In the genomic region with DNA sequence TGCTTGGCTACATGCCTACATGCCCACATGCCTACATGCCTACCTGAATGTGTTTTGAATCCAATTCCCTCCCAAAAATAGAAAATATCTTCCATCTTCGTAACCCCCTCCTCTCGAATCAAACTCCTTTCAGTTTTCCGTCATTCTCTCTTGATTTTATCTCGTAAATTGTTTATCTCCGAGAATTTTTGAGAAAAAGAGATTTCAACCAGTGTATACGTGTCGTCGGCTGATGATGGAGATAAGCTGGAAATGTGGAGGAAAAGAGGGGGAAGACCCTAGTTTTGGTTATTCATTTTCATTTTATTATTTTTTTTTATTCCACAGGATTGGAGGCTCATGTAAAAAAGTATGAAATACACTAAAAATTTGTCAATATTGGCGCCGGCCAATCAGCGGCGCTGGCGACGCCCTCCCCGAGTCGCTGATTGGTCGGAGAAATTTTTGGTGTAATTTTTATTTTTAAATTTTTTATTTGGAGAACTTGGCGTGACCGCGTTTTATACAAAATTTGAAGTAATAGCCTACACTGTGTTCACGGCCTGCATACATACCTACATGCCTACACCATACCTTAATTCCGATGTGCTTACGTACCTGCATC, we compare ENCODE assay signal across 6 worm cellular contexts.
TF ChIP-seq lines count a peak whose summit lies in the region.

No protein-coding gene starts in this region.

TF ChIP-seq in whole organism, L1 larva, 84 proteins besides CTCF, POLR2A, EP300 and RAD21 (continues in another document):
- TF ChIP-seq rnt-1 (tag; optimal IDR thresholded peaks at IDR 0.05; lab: Kevin White, UChicago): peak; percentile 0
- TF ChIP-seq ceh-82 (tag; optimal IDR thresholded peaks at IDR 0.05; lab: Kevin White, UChicago): no peak
- no peak for TF ChIP-seq zag-1 (tag; optimal IDR thresholded peaks at IDR 0.05; lab: Kevin White, UChicago)
- TF ChIP-seq blmp-1 (tag; optimal IDR thresholded peaks at IDR 0.05; lab: Kevin White, UChicago): peak; percentile 50
- TF ChIP-seq lin-14 (GFP tag; optimal IDR thresholded peaks at IDR 0.05; lab: Kevin White, UChicago): peak; percentile 26
- TF ChIP-seq aha-1 (tag; optimal IDR thresholded peaks at IDR 0.05; lab: Kevin White, UChicago): no peak
- TF ChIP-seq lin-35 (GFP tag; optimal IDR thresholded peaks at IDR 0.05; lab: Kevin White, UChicago): no peak
- no peak for TF ChIP-seq ceh-90 (tag; optimal IDR thresholded peaks at IDR 0.05; lab: Kevin White, UChicago)
- TF ChIP-seq tbx-2 (tag; optimal IDR thresholded peaks at IDR 0.05; lab: Kevin White, UChicago): no peak
- TF ChIP-seq hlh-17 (GFP tag; optimal IDR thresholded peaks at IDR 0.05; lab: Kevin White, UChicago; ENCODE audit: borderline replicate concordance): no peak
- no peak for TF ChIP-seq xbp-1 (tag; optimal IDR thresholded peaks at IDR 0.05; lab: Kevin White, UChicago)
- TF ChIP-seq nhr-85 (tag; lab: Kevin White, UChicago): peak; percentile 31
- TF ChIP-seq dsc-1 (tag; optimal IDR thresholded peaks at IDR 0.05; lab: Kevin White, UChicago): no peak
- no peak for TF ChIP-seq pax-3 (tag; optimal IDR thresholded peaks at IDR 0.05; lab: Kevin White, UChicago)

TF ChIP-seq in whole organism, L2 larva, 48 proteins besides CTCF, POLR2A, EP300 and RAD21:
- peak; percentile 58 for TF ChIP-seq elt-1 (tag; optimal IDR thresholded peaks at IDR 0.05; lab: Kevin White, UChicago)
- no peak for TF ChIP-seq peb-1 (tag; optimal IDR thresholded peaks at IDR 0.05; lab: Kevin White, UChicago)
- peak; percentile 44 for TF ChIP-seq ceh-16 (tag; optimal IDR thresholded peaks at IDR 0.05; lab: Kevin White, UChicago)
- TF ChIP-seq elt-3 (tag; optimal IDR thresholded peaks at IDR 0.05; lab: Kevin White, UChicago): no peak
- TF ChIP-seq mdl-1 (tag; optimal IDR thresholded peaks at IDR 0.05; lab: Kevin White, UChicago): no peak
- no peak for TF ChIP-seq ZK546.5 (tag; optimal IDR thresholded peaks at IDR 0.05; lab: Kevin White, UChicago)
- no peak for TF ChIP-seq aly-2 (tag; optimal IDR thresholded peaks at IDR 0.05; lab: Kevin White, UChicago)

TF ChIP-seq in whole organism, L3 larva, 47 proteins besides CTCF, POLR2A, EP300 and RAD21:
- TF ChIP-seq elt-1 (tag; optimal IDR thresholded peaks at IDR 0.05; lab: Kevin White, UChicago) (peak; percentile 86), mdl-1 (tag; optimal IDR thresholded peaks at IDR 0.05; lab: Kevin White, UChicago) (no peak), nfya-1 (tag; optimal IDR thresholded peaks at IDR 0.05; lab: Kevin White, UChicago; ENCODE audit: insufficient read depth) (peak; percentile 80), hmg-11 (tag; optimal IDR thresholded peaks at IDR 0.05; lab: Kevin White, UChicago) (no peak)

TF ChIP-seq in whole organism, late embryonic, 69 proteins besides CTCF, POLR2A, EP300 and RAD21:
- TF ChIP-seq ceh-48 (tag; optimal IDR thresholded peaks at IDR 0.05; lab: Kevin White, UChicago) (no peak), nfya-1 (tag; optimal IDR thresholded peaks at IDR 0.05; lab: Kevin White, UChicago) (peak; percentile 86), ceh-9 (tag; optimal IDR thresholded peaks at IDR 0.05; lab: Kevin White, UChicago) (no peak), hlh-6 (tag; optimal IDR thresholded peaks at IDR 0.05; lab: Kevin White, UChicago) (no peak), unc-86 (tag; optimal IDR thresholded peaks at IDR 0.05; lab: Kevin White, UChicago) (no peak), ceh-19 (GFP tag; optimal IDR thresholded peaks at IDR 0.05; lab: Kevin White, UChicago) (no peak), pha-2 (tag; optimal IDR thresholded peaks at IDR 0.05; lab: Kevin White, UChicago) (no peak)

TF ChIP-seq in whole organism, mixed stage, embryonic, 35 proteins besides CTCF, POLR2A, EP300 and RAD21:
- peak; percentile 89 for TF ChIP-seq elt-1 (tag; optimal IDR thresholded peaks at IDR 0.05; lab: Kevin White, UChicago; ENCODE audit: borderline replicate concordance, insufficient read depth)
- TF ChIP-seq nhr-2 (tag; optimal IDR thresholded peaks at IDR 0.05; lab: Kevin White, UChicago): no peak
- no peak for TF ChIP-seq blmp-1 (tag; optimal IDR thresholded peaks at IDR 0.05; lab: Kevin White, UChicago)

TF ChIP-seq in whole organism, young adult, 124 proteins besides CTCF, POLR2A, EP300 and RAD21:
- TF ChIP-seq egl-44 (GFP tag; IDR thresholded peaks at IDR 0.05; lab: Robert Waterston, UW) (no peak), nfyb-1 (GFP tag; IDR thresholded peaks at IDR 0.05; lab: Robert Waterston, UW) (0 out of 2 replicates have a peak, but pooled peaks have one; percentile 35), aptf-2 (GFP tag; conservative IDR thresholded peaks at IDR 0.05; lab: Robert Waterston, UW) (no peak)
TF ChIP-seq in whole organism, young adult: peak in this region for 1.
